Worm (Caenorhabditis elegans): ENCODE results near the gene hex-3.

The hex-3 gene

DNA sequence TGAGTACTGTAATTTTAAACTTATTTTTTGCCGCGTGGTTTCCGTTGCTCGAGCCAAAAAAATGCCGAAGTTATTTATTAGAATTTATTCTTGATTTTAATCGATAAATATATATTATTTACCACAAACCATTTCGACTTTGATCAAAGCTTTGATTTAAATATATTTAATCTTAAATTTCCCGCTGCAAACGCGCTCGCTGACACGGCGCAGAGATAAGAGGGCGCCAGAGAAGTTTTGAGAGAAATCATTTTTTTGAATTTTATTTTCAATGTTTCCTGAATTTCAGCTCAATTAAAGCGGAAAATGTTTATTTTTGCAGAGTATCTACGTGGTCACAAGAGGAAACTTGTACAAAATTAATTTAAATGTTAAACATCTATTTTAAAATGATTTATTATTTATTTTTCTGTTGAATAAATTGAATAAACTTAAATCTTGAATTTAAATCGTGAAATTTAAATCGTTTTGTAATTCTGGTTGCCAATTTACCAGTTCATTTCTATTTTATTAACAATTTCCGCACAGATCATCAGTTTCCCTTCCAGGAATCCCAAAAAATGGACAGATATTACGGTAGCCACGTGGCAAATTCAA lies 46.9 kb downstream of the hex-3 start, which contains the start of gene com-1:
TSS of gene com-1 (plus strand) at position 547 of the 597 bp plus-strand sequence.
- TF ChIP-seq odd-2 (tag; optimal IDR thresholded peaks at IDR 0.05) (no peak), nfya-1 (tag; optimal IDR thresholded peaks at IDR 0.05) (peak; percentile 10), unc-42 (tag; optimal IDR thresholded peaks at IDR 0.05) (peak; percentile 14)

DNA sequence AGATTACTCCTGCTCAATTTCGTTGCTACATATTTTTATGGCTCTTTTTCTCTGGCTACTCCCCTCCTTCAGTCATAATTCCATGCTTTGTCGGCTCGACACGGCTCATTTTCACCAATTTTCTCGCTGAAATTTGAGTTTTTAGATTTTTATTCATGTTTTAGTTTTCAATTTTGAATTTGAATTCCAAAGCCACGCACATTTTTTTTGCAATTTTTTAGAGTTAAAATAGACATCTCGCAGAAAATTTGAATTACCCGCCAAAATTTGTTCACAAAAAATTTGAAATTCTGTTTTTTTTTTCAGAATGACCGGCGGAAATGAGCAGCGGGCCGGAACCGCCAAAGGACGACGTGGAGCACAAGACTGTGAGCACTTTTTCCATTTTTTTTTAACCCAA lies 53.3 kb downstream of the hex-3 start, which contains the start of gene unc-119:
TSS of gene unc-119 (plus strand) at position 301 of the 400 bp plus-strand sequence.
- TF ChIP-seq hlh-6 (tag; optimal IDR thresholded peaks at IDR 0.05) (no peak), gmeb-2 (tag; optimal IDR thresholded peaks at IDR 0.05) (no peak), sox-4 (tag; optimal IDR thresholded peaks at IDR 0.05) (no peak), unc-86 (tag; optimal IDR thresholded peaks at IDR 0.05) (no peak), dmd-4 (tag; optimal IDR thresholded peaks at IDR 0.05; ENCODE audit: borderline replicate concordance) (no peak), ceh-45 (GFP tag; IDR thresholded peaks at IDR 0.05) (no peak), tbx-2 (tag; optimal IDR thresholded peaks at IDR 0.05) (no peak), ceh-6 (GFP tag; optimal IDR thresholded peaks at IDR 0.05) (no peak)

DNA sequence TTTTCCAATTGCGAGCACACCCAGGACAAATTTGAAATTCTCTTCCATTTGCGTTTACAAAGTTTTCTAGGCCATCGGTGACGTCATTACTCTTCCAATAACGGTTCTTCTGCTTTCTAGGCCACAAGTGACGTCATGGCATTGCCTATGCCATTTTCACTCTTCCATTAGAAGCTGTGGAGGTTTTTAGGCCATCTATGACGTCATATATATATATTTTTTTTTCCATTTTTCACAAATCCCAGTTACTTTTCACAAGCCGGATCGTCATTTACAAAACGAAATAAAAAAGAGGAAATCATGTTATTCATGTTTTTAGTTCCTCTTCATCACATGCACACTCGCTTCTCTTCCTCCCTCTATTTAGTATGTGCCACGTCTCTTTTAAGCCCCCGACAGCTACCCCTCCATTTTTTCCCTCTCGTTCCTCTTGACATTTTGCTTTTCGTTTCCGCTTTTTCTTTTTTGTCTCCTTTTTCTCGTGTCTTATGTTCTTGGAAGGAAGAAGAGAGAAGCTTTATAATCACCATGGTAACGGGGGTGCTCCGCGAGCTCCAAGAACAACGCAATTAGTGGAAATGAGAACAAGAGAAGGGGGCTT lies 54.1 kb downstream of the hex-3 start:
- no peak for TF ChIP-seq unc-86 (tag; optimal IDR thresholded peaks at IDR 0.05)
- no peak for TF ChIP-seq hlh-6 (tag; optimal IDR thresholded peaks at IDR 0.05)
- no peak for TF ChIP-seq sox-4 (tag; optimal IDR thresholded peaks at IDR 0.05)
- no peak for TF ChIP-seq hlh-15 (tag; optimal IDR thresholded peaks at IDR 0.05)
- TF ChIP-seq F13H6.1 (tag; optimal IDR thresholded peaks at IDR 0.05) = no peak
- TF ChIP-seq unc-42 (tag; optimal IDR thresholded peaks at IDR 0.05) = no peak
- no peak for TF ChIP-seq gmeb-2 (tag; optimal IDR thresholded peaks at IDR 0.05)
- no peak for TF ChIP-seq ceh-9 (tag; optimal IDR thresholded peaks at IDR 0.05)
- TF ChIP-seq hlh-8 (tag; optimal IDR thresholded peaks at IDR 0.05) = no peak

DNA sequence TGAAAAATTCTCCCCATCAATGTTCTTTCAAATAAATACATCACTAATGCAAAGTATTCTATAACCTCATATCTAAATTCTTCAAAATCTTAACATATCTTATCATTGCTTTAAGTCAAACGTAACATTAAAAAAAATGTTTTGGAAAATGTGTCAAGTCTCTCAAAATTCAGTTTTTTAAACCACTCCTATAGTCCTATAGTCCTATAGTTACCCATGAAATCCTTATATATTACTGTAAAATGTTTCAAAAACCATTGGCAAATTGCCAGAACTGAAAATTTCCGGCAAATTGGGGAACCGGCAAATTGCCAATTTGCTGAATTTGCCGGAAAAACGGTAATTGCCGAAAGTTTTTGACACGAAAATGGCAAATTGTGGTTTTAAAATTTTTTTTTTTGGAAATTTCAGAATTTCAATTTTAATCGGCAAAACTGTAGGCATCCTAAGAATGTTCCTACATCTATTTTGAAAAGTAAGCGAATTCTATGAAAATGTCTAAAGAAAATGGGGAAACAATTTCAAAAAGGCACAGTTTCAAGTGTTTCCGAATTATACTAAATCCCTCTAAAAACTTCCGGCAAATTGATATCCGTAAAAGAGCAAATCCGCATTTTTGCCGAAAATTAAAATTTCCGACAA lies 55.4 kb downstream of the hex-3 start:
- no peak for TF ChIP-seq T23F11.4 (GFP tag; optimal IDR thresholded peaks at IDR 0.05)

DNA sequence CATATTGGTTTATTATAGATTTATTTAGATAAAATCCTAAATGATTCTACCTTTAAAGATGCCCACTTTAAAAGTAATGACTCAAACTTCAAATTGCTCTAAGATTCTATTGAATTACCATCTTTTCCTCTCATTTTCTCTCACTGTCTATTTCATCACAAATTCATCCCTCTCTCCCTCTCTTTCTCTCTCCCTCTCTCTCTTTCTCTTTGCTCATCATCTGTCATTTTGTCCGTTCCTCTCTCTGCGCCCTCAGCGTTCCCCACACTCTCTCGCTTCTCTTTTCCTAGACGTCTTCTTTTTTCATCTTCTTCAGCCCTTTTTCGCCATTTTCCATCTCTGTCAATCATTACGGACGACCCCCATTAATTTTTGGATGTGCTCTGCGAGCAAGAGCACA lies 56.1 kb downstream of the hex-3 start:
- no peak for TF ChIP-seq elt-4 (tag; optimal IDR thresholded peaks at IDR 0.05)
- no peak for TF ChIP-seq ceh-18 (tag; optimal IDR thresholded peaks at IDR 0.05)
- TF ChIP-seq eyg-1 (tag; optimal IDR thresholded peaks at IDR 0.05) = no peak
- no peak for TF ChIP-seq ceh-45 (GFP tag; IDR thresholded peaks at IDR 0.05)
- no peak for TF ChIP-seq ceh-6 (GFP tag; optimal IDR thresholded peaks at IDR 0.05)
- no peak for TF ChIP-seq gmeb-2 (tag; optimal IDR thresholded peaks at IDR 0.05)
- no peak for TF ChIP-seq pag-3 (tag; optimal IDR thresholded peaks at IDR 0.05; ENCODE audit: borderline replicate concordance)
- no peak for TF ChIP-seq fkh-10 (GFP tag; optimal IDR thresholded peaks at IDR 0.05)
- TF ChIP-seq ama-1 (optimal IDR thresholded peaks at IDR 0.05) = no peak
- no peak for TF ChIP-seq hlh-13 (GFP tag; optimal IDR thresholded peaks at IDR 0.05)
- TF ChIP-seq ceh-14 (tag; optimal IDR thresholded peaks at IDR 0.05) = peak; percentile 26
- TF ChIP-seq nfya-1 (tag; optimal IDR thresholded peaks at IDR 0.05) = peak; percentile 35
- peak; percentile 68 for TF ChIP-seq unc-42 (tag; optimal IDR thresholded peaks at IDR 0.05)
- TF ChIP-seq tbx-7 (tag; optimal IDR thresholded peaks at IDR 0.05) = no peak
- TF ChIP-seq ceh-31 (tag; optimal IDR thresholded peaks at IDR 0.05) = peak; percentile 45
- peak; percentile 96 for TF ChIP-seq unc-55 (GFP tag; optimal IDR thresholded peaks at IDR 0.05)

Data from whole organism, late embryonic.